Worm (Caenorhabditis elegans) whole organism, late embryonic: ENCODE measurements around the gene mct-4.

ENCODE experiments used
- C08G9.2 ChIP-seq: sonication (generic microtip); optimal IDR thresholded peaks from 2 replicates; lab custom pipeline; 2016; ENCODE audit warnings: mild to moderate bottlenecking, missing genetic modification characterization, moderate library complexity, missing compliant biosample characterization
- C38D4.7 ChIP-seq: fragments of 200-800 bp; sonication (Bioruptor generic); optimal IDR thresholded peaks from 2 replicates; lab custom pipeline; 2018; ENCODE audit warnings: mild to moderate bottlenecking, missing genetic modification characterization, moderate library complexity, missing compliant biosample characterization
- K09A11.1 ChIP-seq: sonication (generic microtip); optimal IDR thresholded peaks from 2 replicates; lab custom pipeline; 2017; ENCODE audit warnings: antibody characterized with exemption, mild to moderate bottlenecking, missing genetic modification characterization, missing compliant biosample characterization; ENCODE audit not compliant: insufficient read depth
- T23F11.4 ChIP-seq: fragments of 200-800 bp; sonication (Bioruptor generic); optimal IDR thresholded peaks from 2 replicates; lab custom pipeline; 2018; ENCODE audit warnings: mild to moderate bottlenecking, missing genetic modification characterization, missing compliant biosample characterization
- Y22D7AL.16 ChIP-seq: sonication (generic microtip); optimal IDR thresholded peaks from 2 replicates; lab custom pipeline; 2016; ENCODE audit warnings: missing genetic modification characterization, missing compliant biosample characterization
- ahr-1 ChIP-seq: sonication (generic microtip); optimal IDR thresholded peaks from 2 replicates; lab custom pipeline; 2016; ENCODE audit warnings: missing genetic modification characterization, missing compliant biosample characterization
- ama-1 ChIP-seq: fragments of 150-350 bp; optimal IDR thresholded peaks from 2 replicates; lab custom pipeline; 2014
- ceh-14 ChIP-seq: sonication (generic microtip); optimal IDR thresholded peaks from 2 replicates; lab custom pipeline; 2016; ENCODE audit warnings: missing genotype, missing genetic modification characterization, missing compliant biosample characterization
- ceh-18 ChIP-seq: sonication (generic microtip); optimal IDR thresholded peaks from 2 replicates; lab custom pipeline; 2016; ENCODE audit warnings: missing genetic modification characterization, missing compliant biosample characterization
- ceh-19 ChIP-seq: fragments of 200-800 bp; sonication (Bioruptor generic); optimal IDR thresholded peaks from 2 replicates; lab custom pipeline; 2018; ENCODE audit warnings: mild to moderate bottlenecking, missing genetic modification characterization, missing compliant biosample characterization
- ceh-22 ChIP-seq: sonication (generic microtip); optimal IDR thresholded peaks from 2 replicates; lab custom pipeline; 2017; ENCODE audit warnings: missing biosample characterization, missing genetic modification characterization
- ceh-24 ChIP-seq: sonication (generic microtip); optimal IDR thresholded peaks from 2 replicates; lab custom pipeline; 2016; ENCODE audit warnings: mild to moderate bottlenecking, missing genetic modification characterization, missing compliant biosample characterization
- ceh-30 ChIP-seq: fragments of 150-350 bp; optimal IDR thresholded peaks from 2 replicates; lab custom pipeline; 2014; ENCODE audit warnings: missing biosample characterization, missing genetic modification characterization
- ceh-31 ChIP-seq: sonication (generic microtip); optimal IDR thresholded peaks from 2 replicates; lab custom pipeline; 2016; ENCODE audit warnings: missing genetic modification characterization, missing compliant biosample characterization
- ceh-34 ChIP-seq: sonication (generic microtip); optimal IDR thresholded peaks from 2 replicates; lab custom pipeline; 2016; ENCODE audit warnings: mild to moderate bottlenecking, missing genetic modification characterization, missing compliant biosample characterization
- ceh-45 ChIP-seq: fragments of 200-800 bp; sonication (Bioruptor generic); IDR thresholded peaks from 2 replicates; pipeline ENCODE4 v1.3.6; 2022; ENCODE audit warnings: missing genetic modification reagents, missing genetic modification characterization, missing compliant biosample characterization
- ceh-48 ChIP-seq: sonication (generic microtip); optimal IDR thresholded peaks from 2 replicates; lab custom pipeline; 2016; ENCODE audit warnings: missing genetic modification characterization, inconsistent platforms, missing compliant biosample characterization
- che-1 ChIP-seq: sonication (generic microtip); optimal IDR thresholded peaks from 2 replicates; lab custom pipeline; 2016; ENCODE audit warnings: mild to moderate bottlenecking, missing genetic modification characterization, missing compliant biosample characterization
- dmd-4 ChIP-seq: sonication (generic microtip); optimal IDR thresholded peaks from 2 replicates; lab custom pipeline; 2016; ENCODE audit warnings: borderline replicate concordance, missing genetic modification characterization, missing compliant biosample characterization
- eyg-1 ChIP-seq: sonication (generic microtip); optimal IDR thresholded peaks from 2 replicates; lab custom pipeline; 2016; ENCODE audit warnings: missing genotype, missing genetic modification characterization, missing compliant biosample characterization
- fax-1 ChIP-seq: sonication (generic microtip); optimal IDR thresholded peaks from 2 replicates; lab custom pipeline; 2016; ENCODE audit warnings: missing genotype, missing genetic modification characterization, missing compliant biosample characterization
- hlh-30 ChIP-seq: sonication (generic microtip); optimal IDR thresholded peaks from 2 replicates; lab custom pipeline; 2017; ENCODE audit warnings: antibody characterized with exemption, missing genetic modification characterization, missing compliant biosample characterization; ENCODE audit not compliant: insufficient read depth
- lin-11 ChIP-seq: fragments of 200-800 bp; sonication (Bioruptor generic); optimal IDR thresholded peaks from 2 replicates; lab custom pipeline; 2018; ENCODE audit warnings: mild to moderate bottlenecking, missing genetic modification characterization, missing compliant biosample characterization
- mec-3 ChIP-seq: sonication (generic microtip); optimal IDR thresholded peaks from 2 replicates; lab custom pipeline; 2016; ENCODE audit warnings: borderline replicate concordance, missing genetic modification characterization, missing compliant biosample characterization
- nfya-1 ChIP-seq: sonication (generic microtip); optimal IDR thresholded peaks from 2 replicates; lab custom pipeline; 2017; ENCODE audit warnings: missing genetic modification characterization, mild to moderate bottlenecking, missing compliant biosample characterization, antibody characterized with exemption, moderate library complexity
- npax-4 ChIP-seq: sonication (generic microtip); optimal IDR thresholded peaks from 2 replicates; lab custom pipeline; 2016; ENCODE audit warnings: missing genetic modification characterization, missing compliant biosample characterization
- pax-1 ChIP-seq: fragments of 150-350 bp; optimal IDR thresholded peaks from 2 replicates; lab custom pipeline; 2014; ENCODE audit warnings: missing biosample characterization, missing genetic modification characterization
- pqm-1 ChIP-seq: sonication (generic microtip); optimal IDR thresholded peaks from 2 replicates; lab custom pipeline; 2016; ENCODE audit warnings: missing genetic modification characterization, missing compliant biosample characterization
- sdc-2 ChIP-seq: sonication (generic microtip); optimal IDR thresholded peaks from 2 replicates; lab custom pipeline; 2016; ENCODE audit warnings: missing genotype, missing genetic modification characterization, missing compliant biosample characterization
- syd-9 ChIP-seq: sonication (generic microtip); optimal IDR thresholded peaks from 2 replicates; lab custom pipeline; 2016; ENCODE audit warnings: mild to moderate bottlenecking, missing genetic modification characterization, moderate library complexity, missing compliant biosample characterization
- tbx-2 ChIP-seq: sonication (generic microtip); optimal IDR thresholded peaks from 2 replicates; lab custom pipeline; 2016; ENCODE audit warnings: missing genetic modification characterization, missing compliant biosample characterization
- tbx-7 ChIP-seq: sonication (generic microtip); optimal IDR thresholded peaks from 2 replicates; lab custom pipeline; 2016; ENCODE audit warnings: missing genotype, missing genetic modification characterization, missing compliant biosample characterization
- unc-3 ChIP-seq, 2 experiments: fragments of 200-800 bp in 1 of 2; sonication (Bioruptor generic) in 1 of 2; sonication (generic microtip) in 1 of 2; conservative IDR thresholded peaks in 1 of 2; optimal IDR thresholded peaks in 1 of 2; 2 replicates each; pipeline versions ENCODE4 v1.3.6 to Lab custom; 2016 to 2022; ENCODE audit warnings: missing compliant biosample characterization in 2 of 2, missing genetic modification characterization in 2 of 2, missing genetic modification reagents in 1 of 2
- unc-42 ChIP-seq: sonication (generic microtip); optimal IDR thresholded peaks from 2 replicates; lab custom pipeline; 2016; ENCODE audit warnings: missing genotype, missing genetic modification characterization, missing compliant biosample characterization
- unc-55 ChIP-seq: sonication (generic microtip); optimal IDR thresholded peaks from 2 replicates; lab custom pipeline; 2017; ENCODE audit warnings: missing biosample characterization, missing genetic modification reagents, missing genetic modification characterization
- unc-86 ChIP-seq: sonication (generic microtip); optimal IDR thresholded peaks from 2 replicates; lab custom pipeline; 2016; ENCODE audit warnings: missing genetic modification characterization, missing compliant biosample characterization

The mct-4 gene

ce11 chrX:4929657-4930056 is at the start of gene mct-4:
mct-4 (minus strand) TSS chrX:4929757.
- no peak for TF ChIP-seq nfya-1
- no peak for TF ChIP-seq K09A11.1 (tag; lab: Kevin White, UChicago)
- TF ChIP-seq npax-4 (tag; lab: Kevin White, UChicago): no peak
- TF ChIP-seq mec-3: no peak
- no peak for TF ChIP-seq pax-1 (tag; lab: Kevin White, UChicago)
- no peak for TF ChIP-seq ceh-48 (tag; lab: Kevin White, UChicago)
- TF ChIP-seq fax-1: no peak
- no peak for TF ChIP-seq syd-9
- no peak for TF ChIP-seq tbx-7 (tag; lab: Kevin White, UChicago)
- TF ChIP-seq unc-42 (tag; lab: Kevin White, UChicago): no peak
- no peak for TF ChIP-seq hlh-30 (tag; lab: Kevin White, UChicago)
- no peak for TF ChIP-seq che-1 (tag; lab: Kevin White, UChicago)
- TF ChIP-seq dmd-4 (tag; lab: Kevin White, UChicago): no peak
- no peak for TF ChIP-seq ceh-14 (tag; lab: Kevin White, UChicago)
- no peak for TF ChIP-seq ceh-22 (tag; lab: Kevin White, UChicago)
- TF ChIP-seq tbx-2 (tag; lab: Kevin White, UChicago): no peak

ce11 chrX:4979060-4979459 is 49.5 kb upstream of the mct-4 start:
- TF ChIP-seq unc-3 (GFP tag; conservative IDR thresholded peaks at IDR 0.05; lab: Robert Waterston, UW): no peak
- no peak for TF ChIP-seq unc-3 (tag; optimal IDR thresholded peaks at IDR 0.05; lab: Kevin White, UChicago)
- no peak for TF ChIP-seq npax-4 (tag; lab: Kevin White, UChicago)
- TF ChIP-seq tbx-7 (tag; lab: Kevin White, UChicago): no peak
- no peak for TF ChIP-seq unc-55 (GFP tag; lab: Kevin White, UChicago)
- no peak for TF ChIP-seq Y22D7AL.16 (tag; lab: Kevin White, UChicago)
- no peak for TF ChIP-seq pqm-1 (tag; lab: Kevin White, UChicago)
- no peak for TF ChIP-seq unc-86 (tag; lab: Kevin White, UChicago)
- TF ChIP-seq ceh-24: no peak
- TF ChIP-seq ceh-30 (tag; lab: Kevin White, UChicago): no peak
- TF ChIP-seq C38D4.7 (GFP tag; lab: Kevin White, UChicago): no peak
- no peak for TF ChIP-seq ceh-19 (GFP tag; lab: Kevin White, UChicago)

ce11 chrX:4978103-4978502 is 48.5 kb upstream of the mct-4 start:
- TF ChIP-seq eyg-1 (no peak), sdc-2 (tag; lab: Kevin White, UChicago) (peak; percentile 75), unc-42 (tag; lab: Kevin White, UChicago) (peak; percentile 48)
- TF ChIP-seq, all 69 proteins: peak for 2

ce11 chrX:4976530-4976929 is 47.0 kb upstream of the mct-4 start, which contains the start of gene lfi-1:
lfi-1 (plus strand) TSS chrX:4976830.
- TF ChIP-seq pqm-1 (tag; lab: Kevin White, UChicago): no peak
- no peak for TF ChIP-seq eyg-1
- no peak for TF ChIP-seq ceh-34 (tag; lab: Kevin White, UChicago)
- TF ChIP-seq ahr-1 (tag; lab: Kevin White, UChicago): no peak
- no peak for TF ChIP-seq C08G9.2

- TF ChIP-seq T23F11.4 (GFP tag; lab: Kevin White, UChicago) (no peak), ceh-45 (no peak), sdc-2 (tag; lab: Kevin White, UChicago) (no peak), ama-1 (lab: Kevin White, UChicago) (no peak), ceh-18 (no peak), ceh-31 (tag; lab: Kevin White, UChicago) (no peak), K09A11.1 (tag; lab: Kevin White, UChicago) (no peak), lin-11 (tag; lab: Kevin White, UChicago) (no peak), syd-9 (no peak), unc-3 (GFP tag; conservative IDR thresholded peaks at IDR 0.05; lab: Robert Waterston, UW) (no peak), unc-3 (tag; optimal IDR thresholded peaks at IDR 0.05; lab: Kevin White, UChicago) (no peak)
These were observed 44.9 kb upstream of the mct-4 start for ce11 chrX:4974486-4974885.
